Fruit fly (Drosophila melanogaster): ENCODE data around the gene AsnS.

The AsnS gene

DNA sequence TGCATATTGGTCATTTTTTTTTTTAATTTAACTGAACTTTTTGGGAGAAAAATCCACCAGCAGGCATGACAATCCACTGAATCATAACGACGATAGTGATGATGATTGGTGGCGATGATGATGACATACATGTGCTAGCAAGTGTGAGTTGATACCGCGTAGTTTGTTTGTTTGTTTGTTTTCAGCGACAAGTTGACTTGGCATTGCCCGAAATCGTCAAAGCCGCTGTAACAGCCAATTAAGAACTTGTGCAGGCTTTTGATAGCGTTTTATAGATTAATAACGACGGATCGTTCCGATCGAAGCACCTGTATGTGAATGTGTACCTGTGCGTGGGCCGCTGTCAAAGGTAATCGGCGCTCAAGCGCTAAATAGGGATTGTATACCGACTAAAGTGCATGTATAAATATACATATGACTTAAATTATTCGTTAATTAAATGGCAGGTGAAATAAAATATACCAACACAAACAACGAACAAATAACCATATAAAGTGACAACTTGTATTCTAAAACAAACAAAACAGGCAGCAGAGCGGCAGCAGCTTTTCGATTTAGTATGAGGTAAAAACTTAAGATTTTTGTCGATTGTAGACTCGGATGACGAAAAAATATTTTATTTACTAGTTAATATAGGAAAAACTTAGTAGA lies 28.5 kb downstream of the AsnS start:
- TF ChIP-seq Vsx1 (GFP tag; optimal IDR thresholded peaks at IDR 0.05) = peak; percentile 82
- TF ChIP-seq CG9932 (GFP tag; IDR thresholded peaks at IDR 0.05) = no peak
- no peak for TF ChIP-seq en (GFP tag; optimal IDR thresholded peaks at IDR 0.05)
- TF ChIP-seq Ets65A (GFP tag) = peak; percentile 22
- peak; percentile 42 for TF ChIP-seq CG13296 (GFP tag; optimal IDR thresholded peaks at IDR 0.05)
- TF ChIP-seq row (GFP tag; IDR thresholded peaks at IDR 0.05) = peak; percentile 24; the same call in 1 of the 3 replicates
- no peak for TF ChIP-seq Dip3 (GFP tag; optimal IDR thresholded peaks at IDR 0.05)
- TF ChIP-seq CG7372 (GFP tag; IDR thresholded peaks at IDR 0.05) = no peak
- TF ChIP-seq Drgx (GFP tag; IDR thresholded peaks at IDR 0.05) = 0 out of 2 replicates have a peak, but pooled peaks have one; percentile 27
- 0 out of 2 replicates have a peak, but pooled peaks have one; percentile 20 for TF ChIP-seq CG14441 (GFP tag; IDR thresholded peaks at IDR 0.05)
- no peak for TF ChIP-seq CG42726 (GFP tag; IDR thresholded peaks at IDR 0.05; ENCODE audit: partially characterized antibody)
- TF ChIP-seq CG2116 (GFP tag; optimal IDR thresholded peaks at IDR 0.05) = no peak
- TF ChIP-seq Sox100B (GFP tag; optimal IDR thresholded peaks at IDR 0.05) = no peak
- peak; percentile 2 for TF ChIP-seq CG1233 (GFP tag; optimal IDR thresholded peaks at IDR 0.05)
- no peak for TF ChIP-seq ftz-f1 (GFP tag; optimal IDR thresholded peaks at IDR 0.05)
- no peak for TF ChIP-seq eve (GFP tag; optimal IDR thresholded peaks at IDR 0.05)
- no peak for TF ChIP-seq CG15479 (GFP tag; optimal IDR thresholded peaks at IDR 0.05)
- TF ChIP-seq fd3F (GFP tag; optimal IDR thresholded peaks at IDR 0.05) = peak; percentile 5
- TF ChIP-seq CG7987 (GFP tag; optimal IDR thresholded peaks at IDR 0.05) = peak; percentile 19
- peak; percentile 18 for TF ChIP-seq caup (GFP tag; optimal IDR thresholded peaks at IDR 0.05; ENCODE audit: severe bottlenecking)
- no peak for TF ChIP-seq Dad (GFP tag; optimal IDR thresholded peaks at IDR 0.05)
- peak; percentile 5 for TF ChIP-seq lab (GFP tag; optimal IDR thresholded peaks at IDR 0.05)
- 0 out of 3 replicates have a peak, but pooled peaks have one; percentile 15 for TF ChIP-seq CG2199 (GFP tag; IDR thresholded peaks at IDR 0.05)
- TF ChIP-seq luna (GFP tag; optimal IDR thresholded peaks at IDR 0.05) = no peak
- 0 out of 3 replicates have a peak, but pooled peaks have one; percentile 22 for TF ChIP-seq C15 (GFP tag; IDR thresholded peaks at IDR 0.05)
- TF ChIP-seq CG10274 (GFP tag; optimal IDR thresholded peaks at IDR 0.05) = no peak
- peak in 1 of 2 experiments; percentile 32 for TF ChIP-seq Pdp1 (GFP tag; optimal IDR thresholded peaks at IDR 0.05)
- 0 out of 3 replicates have a peak, but pooled peaks have one; percentile 21 for TF ChIP-seq ci (GFP tag; IDR thresholded peaks at IDR 0.05)
- TF ChIP-seq lilli (GFP tag; optimal IDR thresholded peaks at IDR 0.05) = no peak
- peak; percentile 19 for TF ChIP-seq CG3281 (GFP tag; optimal IDR thresholded peaks at IDR 0.05)
- no peak for TF ChIP-seq CG11456 (GFP tag; IDR thresholded peaks at IDR 0.05)
- peak; percentile 18; the same call in 1 of the 2 replicates for TF ChIP-seq Xrp1 (GFP tag; IDR thresholded peaks at IDR 0.05)
- TF ChIP-seq BtbVII (GFP tag; optimal IDR thresholded peaks at IDR 0.05) = no peak
- TF ChIP-seq sug (tag; optimal IDR thresholded peaks at IDR 0.05) = peak; percentile 25
- no peak for TF ChIP-seq Bdp1 (GFP tag; optimal IDR thresholded peaks at IDR 0.05)
- no peak for TF ChIP-seq Fer3 (tag; optimal IDR thresholded peaks at IDR 0.05)
- no peak for TF ChIP-seq Taf1 (GFP tag; IDR thresholded peaks at IDR 0.05)
- TF ChIP-seq gt (GFP tag; IDR thresholded peaks at IDR 0.05) = no peak
- 0 out of 2 replicates have a peak, but pooled peaks have one; percentile 18 for TF ChIP-seq cas (GFP tag; IDR thresholded peaks at IDR 0.05)
- TF ChIP-seq CG11696 (GFP tag; IDR thresholded peaks at IDR 0.05) = no peak
- TF ChIP-seq mirr (GFP tag; optimal IDR thresholded peaks at IDR 0.05) = peak; percentile 66
- no peak for TF ChIP-seq CG4404 (GFP tag; IDR thresholded peaks at IDR 0.05)
- no peak for TF ChIP-seq gsb (GFP tag; IDR thresholded peaks at IDR 0.05)
- TF ChIP-seq Mrtf (GFP tag; IDR thresholded peaks at IDR 0.05) = peak; percentile 27; the same call in 1 of the 3 replicates
- TF ChIP-seq CG43689 (GFP tag; IDR thresholded peaks at IDR 0.05) = 0 out of 2 replicates have a peak, but pooled peaks have one; percentile 25
- TF ChIP-seq z (GFP tag; IDR thresholded peaks at IDR 0.05) = no peak
- no peak for TF ChIP-seq nom (GFP tag; optimal IDR thresholded peaks at IDR 0.05)
- TF ChIP-seq CG17186 (GFP tag; optimal IDR thresholded peaks at IDR 0.05) = no peak
- TF ChIP-seq cad (GFP tag; optimal IDR thresholded peaks at IDR 0.05) = no peak
- TF ChIP-seq NfI (GFP tag; optimal IDR thresholded peaks at IDR 0.05) = peak; percentile 3
